Worm (Caenorhabditis elegans) whole organism, early embryonic: ENCODE results near the gene tmem-231.

ENCODE experiments used
- B0310.2 ChIP-seq: sonication (generic microtip); optimal IDR thresholded peaks from 2 replicates; lab custom pipeline; 2016; ENCODE audit warnings: mild to moderate bottlenecking, missing genetic modification characterization, missing compliant biosample characterization
- F13C5.2 ChIP-seq: sonication (generic microtip); optimal IDR thresholded peaks from 2 replicates; lab custom pipeline; 2017; ENCODE audit warnings: mild to moderate bottlenecking, missing genetic modification characterization, inconsistent platforms, missing compliant biosample characterization
- ama-1 ChIP-seq: fragments of 150-350 bp; optimal IDR thresholded peaks from 2 replicates; lab custom pipeline; 2014
- ceh-13 ChIP-seq: fragments of 200-800 bp; sonication (Bioruptor generic); optimal IDR thresholded peaks from 2 replicates; lab custom pipeline; 2018; ENCODE audit warnings: mild to moderate bottlenecking, missing genetic modification characterization, missing compliant biosample characterization
- ceh-36 ChIP-seq: sonication (generic microtip); optimal IDR thresholded peaks from 2 replicates; lab custom pipeline; 2016; ENCODE audit warnings: missing genetic modification characterization, inconsistent platforms, missing compliant biosample characterization
- flt-1 ChIP-seq: fragments of 200-800 bp; sonication (Bioruptor generic); IDR thresholded peaks from 2 replicates; pipeline ENCODE4 v1.3.6; 2022; ENCODE audit warnings: missing genetic modification characterization, missing compliant biosample characterization
- hmbx-1 ChIP-seq: sonication (generic microtip); optimal IDR thresholded peaks from 2 replicates; lab custom pipeline; 2016; ENCODE audit warnings: mild to moderate bottlenecking, missing genetic modification characterization, missing compliant biosample characterization
- hmg-4 ChIP-seq: fragments of 200-800 bp; sonication (Bioruptor generic); optimal IDR thresholded peaks from 2 replicates; lab custom pipeline; 2018; ENCODE audit warnings: mild to moderate bottlenecking, missing genetic modification characterization, missing compliant biosample characterization
- pes-1 ChIP-seq: fragments of 200-800 bp; sonication (Bioruptor generic); IDR thresholded peaks from 2 replicates; pipeline ENCODE4 v1.3.6; 2022; ENCODE audit warnings: missing genetic modification reagents, missing genetic modification characterization, missing compliant biosample characterization
- scrt-1 ChIP-seq: fragments of 200-800 bp; sonication (Bioruptor generic); IDR thresholded peaks from 2 replicates; pipeline ENCODE4 v1.3.6; 2022; ENCODE audit warnings: missing genetic modification characterization, missing compliant biosample characterization
- sea-1 ChIP-seq: fragments of 200-800 bp; sonication (Bioruptor generic); conservative IDR thresholded peaks from 2 replicates; pipeline ENCODE4 v1.3.6; 2022; ENCODE audit warnings: missing genetic modification characterization, missing compliant biosample characterization
- tra-4 ChIP-seq: sonication (generic microtip); optimal IDR thresholded peaks from 2 replicates; lab custom pipeline; 2017; ENCODE audit warnings: missing genetic modification characterization, missing compliant biosample characterization

ce11 chrIV:8376923-8377322 lies 49.7 kb upstream of the tmem-231 start:
- TF ChIP-seq sea-1 (no peak), flt-1 (no peak), scrt-1 (GFP tag; lab: Robert Waterston, UW) (no peak), ama-1 (lab: Kevin White, UChicago) (no peak), ceh-36 (tag; lab: Kevin White, UChicago) (no peak), ceh-13 (GFP tag; lab: Kevin White, UChicago) (no peak), hmg-4 (GFP tag; lab: Kevin White, UChicago) (no peak), pes-1 (GFP tag; lab: Robert Waterston, UW) (no peak), tra-4 (tag; lab: Kevin White, UChicago) (no peak), F13C5.2 (tag; lab: Kevin White, UChicago) (no peak), B0310.2 (tag; lab: Kevin White, UChicago) (no peak), hmbx-1 (tag; lab: Kevin White, UChicago) (no peak)
